Fruit fly (Drosophila melanogaster): Measurements from ENCODE around the gene Naa30A.

dm6 chrX:1349255-1349654 is 7.3 kb downstream of the Naa30A start, which contains the start of gene MTPAP:
- TF ChIP-seq Ets98B (GFP tag; IDR thresholded peaks at IDR 0.05) = no peak
- no peak for TF ChIP-seq rn (GFP tag; IDR thresholded peaks at IDR 0.05)
- no peak for TF ChIP-seq CG32121 (GFP tag; IDR thresholded peaks at IDR 0.05)
- TF ChIP-seq CG13204 (GFP tag; optimal IDR thresholded peaks at IDR 0.05) = no peak
